Fruit fly (Drosophila melanogaster) whole organism, prepupa: Measurements from ENCODE around the gene CG18273.
A peak's percentile ranks its signal among the peaks of the same experiment; 100 is the strongest.

Source experiments
- Blimp-1 ChIP-seq: fragments of 200-800 bp; sonication (Bioruptor generic); optimal IDR thresholded peaks from 3 replicates; lab custom pipeline; 2017; ENCODE audit warnings: missing biosample characterization, missing genetic modification characterization, mild to moderate bottlenecking, moderate library complexity, missing genetic modification reagents
- CG10669 ChIP-seq: fragments of 200-800 bp; sonication (Bioruptor generic); optimal IDR thresholded peaks from 3 replicates; lab custom pipeline; 2018; ENCODE audit warnings: missing biosample characterization, mild to moderate bottlenecking, missing genetic modification characterization, moderate library complexity
- CG11294 ChIP-seq: fragments of 200-800 bp; sonication (Bioruptor generic); IDR thresholded peaks from 2 replicates; pipeline ENCODE4 v1.3.6; 2022; ENCODE audit warnings: missing biosample characterization, missing genetic modification characterization
- CG11762 ChIP-seq: fragments of 200-800 bp; sonication (Bioruptor generic); optimal IDR thresholded peaks from 3 replicates; lab custom pipeline; 2016; ENCODE audit warnings: missing biosample characterization, missing genetic modification characterization; ENCODE audit not compliant: insufficient read depth
- CG11902 ChIP-seq: fragments of 200-800 bp; sonication (Bioruptor generic); optimal IDR thresholded peaks from 3 replicates; lab custom pipeline; 2016; ENCODE audit warnings: missing biosample characterization, missing genetic modification characterization
- CG15336 ChIP-seq: fragments of 200-800 bp; sonication (Bioruptor generic); IDR thresholded peaks from 2 replicates; pipeline ENCODE4 v1.3.6; 2022; ENCODE audit warnings: missing biosample characterization, missing genetic modification characterization
- CG1621 ChIP-seq: fragments of 200-800 bp; sonication (Bioruptor generic); optimal IDR thresholded peaks from 3 replicates; lab custom pipeline; 2018; ENCODE audit warnings: missing biosample characterization, mild to moderate bottlenecking, missing genetic modification characterization
- CG16779 ChIP-seq: fragments of 200-800 bp; sonication (Bioruptor generic); optimal IDR thresholded peaks from 3 replicates; lab custom pipeline; 2017; ENCODE audit warnings: missing biosample characterization, mild to moderate bottlenecking, missing genetic modification characterization
- CG3032 ChIP-seq: fragments of 200-800 bp; optimal IDR thresholded peaks from 2 replicates; lab custom pipeline; 2019; ENCODE audit warnings: missing biosample characterization, mild to moderate bottlenecking, missing genetic modification characterization, moderate library complexity
- CG31627 ChIP-seq: fragments of 200-800 bp; sonication (Bioruptor generic); optimal IDR thresholded peaks from 3 replicates; lab custom pipeline; 2016; ENCODE audit warnings: missing biosample characterization, missing genetic modification characterization
- CG34406 ChIP-seq: fragments of 200-800 bp; sonication (Bioruptor generic); optimal IDR thresholded peaks from 3 replicates; lab custom pipeline; 2016; ENCODE audit warnings: missing biosample characterization, missing genetic modification characterization
- CG3919 ChIP-seq: fragments of 200-800 bp; sonication (Bioruptor generic); optimal IDR thresholded peaks from 3 replicates; lab custom pipeline; 2016; ENCODE audit warnings: missing biosample characterization, missing genetic modification characterization
- CG4318 ChIP-seq: fragments of 200-800 bp; sonication (Bioruptor generic); optimal IDR thresholded peaks from 3 replicates; lab custom pipeline; 2017; ENCODE audit warnings: missing biosample characterization, mild to moderate bottlenecking, missing genetic modification characterization
- CG6163 ChIP-seq: fragments of 200-800 bp; sonication (Bioruptor generic); IDR thresholded peaks from 3 replicates; pipeline ENCODE4 v1.3.6; 2022; ENCODE audit warnings: missing biosample characterization, missing genetic modification characterization
- CG6792 ChIP-seq: fragments of 200-800 bp; sonication (Bioruptor generic); optimal IDR thresholded peaks from 3 replicates; lab custom pipeline; 2016; ENCODE audit warnings: missing biosample characterization, missing genetic modification characterization
- CG6808 ChIP-seq: fragments of 200-800 bp; sonication (Bioruptor generic); optimal IDR thresholded peaks from 3 replicates; lab custom pipeline; 2017; ENCODE audit warnings: missing biosample characterization, missing genetic modification characterization, mild to moderate bottlenecking, moderate library complexity, missing genetic modification reagents
- CG7368 ChIP-seq: fragments of 200-800 bp; sonication (Bioruptor generic); optimal IDR thresholded peaks from 3 replicates; lab custom pipeline; 2016; ENCODE audit warnings: missing biosample characterization, missing genetic modification characterization
- CG8319 ChIP-seq: fragments of 200-800 bp; sonication (Bioruptor generic); optimal IDR thresholded peaks from 3 replicates; lab custom pipeline; 2016; ENCODE audit warnings: missing biosample characterization, missing genetic modification characterization
- CG8632 ChIP-seq: fragments of 200-800 bp; sonication (Bioruptor generic); optimal IDR thresholded peaks from 3 replicates; lab custom pipeline; 2016; ENCODE audit warnings: missing biosample characterization, missing genetic modification characterization
- CG9139 ChIP-seq: fragments of 200-800 bp; sonication (Bioruptor generic); optimal IDR thresholded peaks from 3 replicates; lab custom pipeline; 2017; ENCODE audit warnings: missing biosample characterization, mild to moderate bottlenecking, missing genetic modification characterization
- Eip78C ChIP-seq: fragments of 200-800 bp; sonication (Bioruptor generic); peaks from one replicate; lab custom pipeline; 2016; ENCODE audit warnings: missing biosample characterization, missing genetic modification characterization
- Eip93F ChIP-seq: fragments of 200-800 bp; sonication (Bioruptor generic); optimal IDR thresholded peaks from 2 replicates; lab custom pipeline; 2016; ENCODE audit warnings: missing biosample characterization, mild to moderate bottlenecking, missing genetic modification characterization
- Ets96B ChIP-seq: fragments of 200-800 bp; optimal IDR thresholded peaks from 2 replicates; lab custom pipeline; 2019; ENCODE audit warnings: missing biosample characterization, mild to moderate bottlenecking, missing genetic modification characterization, moderate library complexity
- Hr39 ChIP-seq: fragments of 200-800 bp; sonication (Bioruptor generic); optimal IDR thresholded peaks from 2 replicates; lab custom pipeline; 2016; ENCODE audit warnings: missing biosample characterization, missing genetic modification characterization
- Hr4 ChIP-seq: fragments of 200-800 bp; sonication (Bioruptor generic); optimal IDR thresholded peaks from 3 replicates; lab custom pipeline; 2016; ENCODE audit warnings: missing biosample characterization, missing genetic modification characterization
- Met ChIP-seq: fragments of 200-800 bp; sonication (Bioruptor generic); optimal IDR thresholded peaks from 3 replicates; lab custom pipeline; 2016; ENCODE audit warnings: missing biosample characterization, missing genetic modification characterization
- OdsH ChIP-seq: fragments of 200-800 bp; sonication (Bioruptor generic); optimal IDR thresholded peaks from 3 replicates; lab custom pipeline; 2016; ENCODE audit warnings: missing biosample characterization, missing genetic modification characterization
- Smox ChIP-seq: fragments of 200-800 bp; sonication (Bioruptor generic); optimal IDR thresholded peaks from 3 replicates; lab custom pipeline; 2016; ENCODE audit warnings: missing biosample characterization, missing genetic modification characterization
- Sox102F ChIP-seq: fragments of 200-800 bp; sonication (Bioruptor generic); optimal IDR thresholded peaks from 2 replicates; lab custom pipeline; 2016; ENCODE audit warnings: missing biosample characterization, mild to moderate bottlenecking, missing genetic modification characterization
- Sox14 ChIP-seq: fragments of 200-800 bp; sonication (Bioruptor generic); optimal IDR thresholded peaks from 3 replicates; lab custom pipeline; 2016; ENCODE audit warnings: missing biosample characterization, missing genetic modification characterization
- Sox15 ChIP-seq: fragments of 200-800 bp; sonication (Bioruptor generic); optimal IDR thresholded peaks from 3 replicates; lab custom pipeline; 2016; ENCODE audit warnings: missing biosample characterization, missing genetic modification characterization
- achi ChIP-seq: fragments of 200-800 bp; sonication (Bioruptor generic); optimal IDR thresholded peaks from 3 replicates; lab custom pipeline; 2016; ENCODE audit warnings: missing biosample characterization, missing genetic modification characterization
- acj6 ChIP-seq: fragments of 200-800 bp; sonication (Bioruptor generic); optimal IDR thresholded peaks from 3 replicates; lab custom pipeline; 2016; ENCODE audit warnings: missing biosample characterization, missing genetic modification characterization
- cyc ChIP-seq: fragments of 200-800 bp; sonication (Bioruptor generic); optimal IDR thresholded peaks from 3 replicates; lab custom pipeline; 2016; ENCODE audit warnings: missing biosample characterization, missing genetic modification characterization
- dsx ChIP-seq: fragments of 200-800 bp; optimal IDR thresholded peaks from 3 replicates; lab custom pipeline; 2019; ENCODE audit warnings: missing biosample characterization, mild to moderate bottlenecking, missing genetic modification characterization, moderate library complexity; ENCODE audit not compliant: poor library complexity, severe bottlenecking
- eg ChIP-seq: fragments of 200-800 bp; sonication (Bioruptor generic); IDR thresholded peaks from 3 replicates; pipeline ENCODE4 v1.3.6; 2022; ENCODE audit warnings: missing biosample characterization, missing genetic modification characterization
- esn ChIP-seq: fragments of 200-800 bp; sonication (Bioruptor generic); optimal IDR thresholded peaks from 2 replicates; lab custom pipeline; 2016; ENCODE audit warnings: missing biosample characterization, mild to moderate bottlenecking, missing genetic modification characterization, moderate library complexity
- fd59A ChIP-seq: fragments of 200-800 bp; sonication (Bioruptor generic); optimal IDR thresholded peaks from 2 replicates; lab custom pipeline; 2017; ENCODE audit warnings: missing biosample characterization, mild to moderate bottlenecking, missing genetic modification characterization, missing genetic modification reagents
- fd85E ChIP-seq: fragments of 200-800 bp; sonication (Bioruptor generic); optimal IDR thresholded peaks from 3 replicates; lab custom pipeline; 2016; ENCODE audit warnings: missing biosample characterization, missing genetic modification characterization
- lz ChIP-seq: fragments of 200-800 bp; sonication (Bioruptor generic); optimal IDR thresholded peaks from 3 replicates; lab custom pipeline; 2016; ENCODE audit warnings: missing biosample characterization, missing genetic modification characterization
- pdm3 ChIP-seq: fragments of 200-800 bp; sonication (Bioruptor generic); optimal IDR thresholded peaks from 3 replicates; lab custom pipeline; 2016; ENCODE audit warnings: missing biosample characterization, missing genetic modification characterization
- spab ChIP-seq: fragments of 200-800 bp; sonication (Bioruptor generic); optimal IDR thresholded peaks from 2 replicates; lab custom pipeline; 2017; ENCODE audit warnings: missing biosample characterization, mild to moderate bottlenecking, missing genetic modification characterization, missing genetic modification reagents
- ss ChIP-seq, 2 experiments: fragments of 200-800 bp; sonication (Bioruptor generic); optimal IDR thresholded peaks; 2 replicates in 1 of 2; 3 replicates in 1 of 2; lab custom pipeline; 2017 to 2018; ENCODE audit warnings: mild to moderate bottlenecking in 2 of 2, missing biosample characterization in 2 of 2, missing genetic modification characterization in 2 of 2, moderate library complexity in 1 of 2
- svp ChIP-seq: fragments of 200-800 bp; sonication (Bioruptor generic); peaks from one replicate; lab custom pipeline; 2016; ENCODE audit warnings: missing biosample characterization, missing genetic modification characterization
- topi ChIP-seq: fragments of 200-800 bp; sonication (Bioruptor generic); optimal IDR thresholded peaks from 3 replicates; lab custom pipeline; 2016; ENCODE audit warnings: missing biosample characterization, missing genetic modification characterization
- vri ChIP-seq: fragments of 200-800 bp; sonication (Bioruptor generic); optimal IDR thresholded peaks from 3 replicates; lab custom pipeline; 2016; ENCODE audit warnings: missing biosample characterization, mild to moderate bottlenecking, missing genetic modification characterization

CG18273 gene

dm6 chrX:448270-448669 is 39.1 kb downstream of the CG18273 start (continued):
- TF ChIP-seq eg (GFP tag; lab: Robert Waterston, UW) (0 out of 3 replicates have a peak, but pooled peaks have one; percentile 40), Eip78C (GFP tag; lab: Kevin White, UChicago) (peak; percentile 94), Smox (peak; percentile 80), CG8319 (peak; percentile 53), Blimp-1 (peak; percentile 33), CG15336 (GFP tag; lab: Robert Waterston, UW) (peak; percentile 33; the same call in 1 of the 2 replicates), ss (GFP tag; optimal IDR thresholded peaks at IDR 0.05; lab: Kevin White, UChicago) (peak; percentile 37 to 49), CG16779 (no peak)

- TF ChIP-seq CG7368 (GFP tag; lab: Kevin White, UChicago) (peak; percentile 4), OdsH (GFP tag; lab: Kevin White, UChicago) (peak; percentile 6), dsx (GFP tag; lab: Kevin White, UChicago) (peak; percentile 37), CG3919 (peak; percentile 9), CG6792 (GFP tag; lab: Kevin White, UChicago) (peak; percentile 41), Sox15 (GFP tag; lab: Kevin White, UChicago) (peak; percentile 6), cyc (peak; percentile 31), Met (GFP tag; lab: Kevin White, UChicago) (peak; percentile 43), Hr39 (peak; percentile 35), CG4318 (GFP tag; lab: Kevin White, UChicago) (no peak), CG11902 (GFP tag; lab: Kevin White, UChicago) (no peak), pdm3 (GFP tag; lab: Kevin White, UChicago) (no peak), Sox102F (GFP tag; lab: Kevin White, UChicago) (peak; percentile 42), CG6163 (GFP tag; lab: Robert Waterston, UW) (no peak), esn (GFP tag; lab: Kevin White, UChicago) (peak; percentile 47), Eip93F (GFP tag; lab: Kevin White, UChicago) (no peak), ss (GFP tag; optimal IDR thresholded peaks at IDR 0.05; lab: Kevin White, UChicago) (peak; percentile 32 to 53), fd85E (no peak), CG3032 (tag; lab: Kevin White, UChicago) (peak; percentile 51), CG8632 (peak; percentile 14), vri (no peak), achi (peak; percentile 2), CG9139 (no peak), CG34406 (GFP tag; lab: Kevin White, UChicago) (peak; percentile 5), CG11294 (GFP tag; lab: Robert Waterston, UW) (no peak), Sox14 (GFP tag; lab: Kevin White, UChicago) (peak; percentile 13), acj6 (GFP tag; lab: Kevin White, UChicago) (peak; percentile 37), Hr4 (GFP tag; lab: Kevin White, UChicago) (no peak), spab (GFP tag; lab: Kevin White, UChicago) (peak; percentile 37), topi (peak; percentile 55), eg (GFP tag; lab: Robert Waterston, UW) (no peak), Eip78C (GFP tag; lab: Kevin White, UChicago) (peak; percentile 84), lz (GFP tag; lab: Kevin White, UChicago) (peak; percentile 36), CG10669 (GFP tag; lab: Kevin White, UChicago) (peak; percentile 46), CG16779 (no peak), CG6808 (GFP tag; lab: Kevin White, UChicago) (peak; percentile 41), svp (GFP tag; lab: Kevin White, UChicago) (peak; percentile 80), CG11762 (GFP tag; lab: Kevin White, UChicago) (no peak), Ets96B (tag; lab: Kevin White, UChicago) (peak; percentile 30), fd59A (peak; percentile 23), CG1621 (tag; lab: Kevin White, UChicago) (no peak), CG31627 (peak; percentile 44)
Observed at dm6 chrX:446002-446401, 41.4 kb downstream of the CG18273 start.
